Worm (Caenorhabditis elegans) whole organism, L4 larva: ENCODE results near the gene C18H7.1.

Experiments used
- Y105C5A.15 ChIP-seq: fragments of 200-800 bp; sonication (Bioruptor generic); IDR thresholded peaks from 2 replicates; pipeline ENCODE4 v1.3.6; 2022; ENCODE audit warnings: missing genetic modification characterization, missing compliant biosample characterization
- aly-2 ChIP-seq: sonication (generic microtip); optimal IDR thresholded peaks from 2 replicates; lab custom pipeline; 2018; ENCODE audit warnings: missing biosample characterization, missing genetic modification characterization
- dpl-1 ChIP-seq: fragments of 150-350 bp; optimal IDR thresholded peaks from 2 replicates; lab custom pipeline; 2014; ENCODE audit warnings: missing biosample characterization, missing genetic modification reagents, missing genetic modification characterization
- jun-1 ChIP-seq: fragments of 150-350 bp; optimal IDR thresholded peaks from 2 replicates; lab custom pipeline; 2014; ENCODE audit warnings: missing biosample characterization, missing genetic modification reagents, missing genetic modification characterization
- lin-15B ChIP-seq: fragments of 150-350 bp; sonication (generic microtip); optimal IDR thresholded peaks from 3 replicates; lab custom pipeline; 2014; ENCODE audit warnings: missing biosample characterization, missing genetic modification characterization
- lin-39 ChIP-seq: fragments of 150-350 bp; optimal IDR thresholded peaks from 2 replicates; lab custom pipeline; 2014; ENCODE audit warnings: missing biosample characterization, missing genetic modification reagents, missing genetic modification characterization
- nhr-11 ChIP-seq: fragments of 150-350 bp; optimal IDR thresholded peaks from 2 replicates; lab custom pipeline; 2014; ENCODE audit warnings: missing biosample characterization, missing genetic modification characterization
- pqm-1 ChIP-seq: sonication (generic microtip); optimal IDR thresholded peaks from 2 replicates; lab custom pipeline; 2017; ENCODE audit warnings: missing biosample characterization, missing genetic modification characterization
- rbr-2 ChIP-seq: sonication (generic microtip); optimal IDR thresholded peaks from 2 replicates; lab custom pipeline; 2016; ENCODE audit warnings: missing genotype, missing genetic modification characterization, missing compliant biosample characterization
- snpc-1.2 ChIP-seq: fragments of 200-800 bp; sonication (Bioruptor generic); IDR thresholded peaks from 2 replicates; pipeline ENCODE4 v1.3.6; 2022; ENCODE audit warnings: missing genetic modification reagents, missing genetic modification characterization, missing compliant biosample characterization
- spr-1 ChIP-seq: sonication (generic microtip); optimal IDR thresholded peaks from 2 replicates; lab custom pipeline; 2016; ENCODE audit warnings: mild to moderate bottlenecking, missing genetic modification characterization, missing compliant biosample characterization
- spr-3 ChIP-seq: fragments of 200-800 bp; sonication (Bioruptor generic); optimal IDR thresholded peaks from 2 replicates; lab custom pipeline; 2018; ENCODE audit warnings: mild to moderate bottlenecking, missing genetic modification characterization, missing compliant biosample characterization
- unc-130 ChIP-seq: sonication (generic microtip); optimal IDR thresholded peaks from 2 replicates; lab custom pipeline; 2016; ENCODE audit warnings: missing genetic modification reagents, missing genetic modification characterization, missing compliant biosample characterization

- TF ChIP-seq snpc-1.2 (GFP tag; lab: Robert Waterston, UW) (no peak), aly-2 (tag; lab: Kevin White, UChicago) (no peak), rbr-2 (no peak), spr-3 (GFP tag; lab: Kevin White, UChicago) (no peak), dpl-1 (GFP tag; lab: Kevin White, UChicago) (no peak), lin-39 (tag; lab: Kevin White, UChicago) (no peak), unc-130 (no peak), spr-1 (no peak), pqm-1 (tag; lab: Kevin White, UChicago) (no peak), jun-1 (tag; lab: Kevin White, UChicago) (no peak), lin-15B (tag; lab: Kevin White, UChicago) (no peak), nhr-11 (tag; lab: Kevin White, UChicago) (no peak), Y105C5A.15 (no peak)
These were observed 9.9 kb upstream of the C18H7.1 start for ce11 chrIV:605431-605830.
